Worm (Caenorhabditis elegans) whole organism, L4 larva: Measurements from ENCODE around the gene mksr-2.

Source experiments
- D1046.2 ChIP-seq: fragments of 200-800 bp; sonication (Bioruptor generic); IDR thresholded peaks from 2 replicates; pipeline ENCODE4 v1.3.6; 2022; ENCODE audit warnings: missing genetic modification characterization, missing compliant biosample characterization
- Y105C5A.15 ChIP-seq: fragments of 200-800 bp; sonication (Bioruptor generic); IDR thresholded peaks from 2 replicates; pipeline ENCODE4 v1.3.6; 2022; ENCODE audit warnings: missing genetic modification characterization, missing compliant biosample characterization
- Y75B8A.6 ChIP-seq: fragments of 200-800 bp; sonication (Bioruptor generic); IDR thresholded peaks from 2 replicates; pipeline ENCODE4 v1.3.6; 2022; ENCODE audit warnings: missing genetic modification reagents, missing genetic modification characterization, missing compliant biosample characterization
- ZK546.5 ChIP-seq, 2 experiments: sonication (generic microtip); optimal IDR thresholded peaks; 2 replicates each; lab custom pipeline; 2017; ENCODE audit warnings: missing biosample characterization in 2 of 2, missing genetic modification characterization in 2 of 2
- aha-1 ChIP-seq: fragments of 150-350 bp; peaks from one replicate; lab custom pipeline; 2014; ENCODE audit warnings: missing biosample characterization, missing genetic modification characterization
- arid-1 ChIP-seq: fragments of 200-800 bp; sonication (Bioruptor generic); conservative IDR thresholded peaks from 2 replicates; pipeline ENCODE4 v1.3.6; 2022; ENCODE audit warnings: missing genetic modification reagents, missing genetic modification characterization, missing compliant biosample characterization
- ceh-20 ChIP-seq: fragments of 200-800 bp; sonication (Bioruptor generic); IDR thresholded peaks from 2 replicates; pipeline ENCODE4 v1.3.6; 2022; ENCODE audit warnings: missing genetic modification reagents, missing genetic modification characterization, missing compliant biosample characterization
- ceh-28 ChIP-seq: fragments of 150-350 bp; optimal IDR thresholded peaks from 2 replicates; lab custom pipeline; 2014; ENCODE audit warnings: missing biosample characterization, missing genetic modification reagents, missing genetic modification characterization
- ceh-32 ChIP-seq: sonication (generic microtip); optimal IDR thresholded peaks from 2 replicates; lab custom pipeline; 2016; ENCODE audit warnings: mild to moderate bottlenecking, missing genetic modification characterization, missing compliant biosample characterization; ENCODE audit not compliant: poor library complexity
- ces-1 ChIP-seq: fragments of 150-350 bp; sonication (generic microtip); optimal IDR thresholded peaks from 4 replicates; lab custom pipeline; 2014; ENCODE audit warnings: missing biosample characterization, missing genetic modification reagents, missing genetic modification characterization
- dmd-6 ChIP-seq: fragments of 200-800 bp; sonication (Bioruptor generic); IDR thresholded peaks from 2 replicates; pipeline ENCODE4 v1.3.6; 2022; ENCODE audit warnings: missing genetic modification reagents, missing genetic modification characterization, missing compliant biosample characterization
- egl-43 ChIP-seq: fragments of 200-800 bp; sonication (Bioruptor generic); IDR thresholded peaks from 2 replicates; pipeline ENCODE4 v1.3.6; 2022; ENCODE audit warnings: missing genetic modification reagents, missing genetic modification characterization, missing compliant biosample characterization
- gei-8 ChIP-seq: fragments of 200-800 bp; sonication (Bioruptor generic); optimal IDR thresholded peaks from 2 replicates; lab custom pipeline; 2018; ENCODE audit warnings: mild to moderate bottlenecking, missing genetic modification characterization, missing compliant biosample characterization
- hif-1 ChIP-seq, 2 experiments: sonication (generic microtip); optimal IDR thresholded peaks; 2 replicates each; lab custom pipeline; 2016 to 2017; ENCODE audit warnings: missing compliant biosample characterization in 2 of 2, missing genetic modification characterization in 2 of 2, missing genetic modification reagents in 2 of 2, missing genotype in 2 of 2, mild to moderate bottlenecking in 1 of 2
- hlh-30 ChIP-seq: sonication (generic microtip); optimal IDR thresholded peaks from 2 replicates; lab custom pipeline; 2017; ENCODE audit warnings: antibody characterized with exemption, mild to moderate bottlenecking, missing genetic modification characterization, missing compliant biosample characterization; ENCODE audit not compliant: insufficient read depth
- lin-13 ChIP-seq: fragments of 150-350 bp; optimal IDR thresholded peaks from 2 replicates; lab custom pipeline; 2014; ENCODE audit warnings: missing biosample characterization, missing genetic modification reagents, missing genetic modification characterization
- lin-29 ChIP-seq: fragments of 200-800 bp; sonication (Bioruptor generic); IDR thresholded peaks from 2 replicates; pipeline ENCODE4 v1.3.6; 2022; ENCODE audit warnings: missing genetic modification reagents, missing genetic modification characterization, missing compliant biosample characterization
- lir-3 ChIP-seq: sonication (generic microtip); optimal IDR thresholded peaks from 2 replicates; lab custom pipeline; 2016; ENCODE audit warnings: mild to moderate bottlenecking, missing genetic modification characterization, missing compliant biosample characterization
- lsy-2 ChIP-seq, 2 experiments: fragments of 150-350 bp in 1 of 2; sonication (generic microtip) in 1 of 2; optimal IDR thresholded peaks; 2 replicates each; lab custom pipeline; 2014 to 2017; ENCODE audit warnings: missing biosample characterization in 2 of 2, missing genetic modification characterization in 2 of 2
- madf-9 ChIP-seq: fragments of 200-800 bp; sonication (Bioruptor generic); conservative IDR thresholded peaks from 2 replicates; pipeline ENCODE4 v1.3.6; 2022; ENCODE audit warnings: missing genetic modification reagents, missing genetic modification characterization, missing compliant biosample characterization
- mxl-2 ChIP-seq: fragments of 200-800 bp; sonication (Bioruptor generic); conservative IDR thresholded peaks from 2 replicates; pipeline ENCODE4 v1.3.6; 2022; ENCODE audit warnings: missing genetic modification reagents, missing genetic modification characterization, missing compliant biosample characterization
- nhr-25 ChIP-seq: sonication (generic microtip); optimal IDR thresholded peaks from 2 replicates; lab custom pipeline; 2017; ENCODE audit warnings: missing genetic modification characterization, mild to moderate bottlenecking, missing compliant biosample characterization, antibody characterized with exemption, moderate library complexity, borderline replicate concordance; ENCODE audit not compliant: insufficient read depth
- nhr-41 ChIP-seq: fragments of 200-800 bp; sonication (Bioruptor generic); IDR thresholded peaks from 2 replicates; pipeline ENCODE4 v1.3.6; 2022; ENCODE audit warnings: missing genetic modification reagents, missing genetic modification characterization, missing compliant biosample characterization
- pha-4 ChIP-seq, 2 experiments: fragments of 150-350 bp in 1 of 2; fragments of 200-800 bp in 1 of 2; sonication (Bioruptor generic) in 1 of 2; IDR thresholded peaks in 1 of 2; optimal IDR thresholded peaks in 1 of 2; 2 replicates each; pipeline versions ENCODE4 v1.3.6 to Lab custom; 2014 to 2022; ENCODE audit warnings: missing genetic modification characterization in 2 of 2, missing genetic modification reagents in 2 of 2, missing biosample characterization in 1 of 2, missing compliant biosample characterization in 1 of 2
- php-3 ChIP-seq: fragments of 200-800 bp; sonication (Bioruptor generic); IDR thresholded peaks from 2 replicates; pipeline ENCODE4 v1.3.6; 2022; ENCODE audit warnings: missing genetic modification reagents, missing genetic modification characterization, missing compliant biosample characterization
- set-16 ChIP-seq: fragments of 200-800 bp; sonication (Bioruptor generic); IDR thresholded peaks from 2 replicates; pipeline ENCODE4 v1.3.6; 2022; ENCODE audit warnings: missing genetic modification reagents, missing genetic modification characterization, missing compliant biosample characterization
- skn-1 ChIP-seq: fragments of 150-350 bp; optimal IDR thresholded peaks from 2 replicates; lab custom pipeline; 2014; ENCODE audit warnings: missing biosample characterization, missing genetic modification characterization
- snpc-1.2 ChIP-seq: fragments of 200-800 bp; sonication (Bioruptor generic); IDR thresholded peaks from 2 replicates; pipeline ENCODE4 v1.3.6; 2022; ENCODE audit warnings: missing genetic modification reagents, missing genetic modification characterization, missing compliant biosample characterization
- snpc-4 ChIP-seq: fragments of 150-350 bp; optimal IDR thresholded peaks from 2 replicates; lab custom pipeline; 2014; ENCODE audit warnings: missing biosample characterization, missing genetic modification characterization
- spr-3 ChIP-seq: fragments of 200-800 bp; sonication (Bioruptor generic); optimal IDR thresholded peaks from 2 replicates; lab custom pipeline; 2018; ENCODE audit warnings: mild to moderate bottlenecking, missing genetic modification characterization, missing compliant biosample characterization
- tag-97 ChIP-seq: fragments of 200-800 bp; sonication (Bioruptor generic); IDR thresholded peaks from 2 replicates; pipeline ENCODE4 v1.3.6; 2022; ENCODE audit warnings: missing genetic modification characterization, missing compliant biosample characterization
- tra-1 ChIP-seq: fragments of 200-800 bp; sonication (Bioruptor generic); IDR thresholded peaks from 2 replicates; pipeline ENCODE4 v1.3.6; 2022; ENCODE audit warnings: missing genetic modification reagents, missing genetic modification characterization, missing compliant biosample characterization
- unc-130 ChIP-seq: sonication (generic microtip); optimal IDR thresholded peaks from 2 replicates; lab custom pipeline; 2016; ENCODE audit warnings: missing genetic modification reagents, missing genetic modification characterization, missing compliant biosample characterization
- unc-62 ChIP-seq, 3 experiments: fragments of 150-350 bp in 1 of 3; sonication (generic microtip); optimal IDR thresholded peaks in 2 of 3; peaks in 1 of 3; 1 replicate in 1 of 3; 2 replicates in 2 of 3; lab custom pipeline; 2014 to 2017; ENCODE audit warnings: missing biosample characterization in 3 of 3, missing genetic modification characterization in 3 of 3, missing genetic modification reagents in 3 of 3, missing genotype in 1 of 3
- zfp-2 ChIP-seq: sonication (generic microtip); optimal IDR thresholded peaks from 2 replicates; lab custom pipeline; 2016; ENCODE audit warnings: mild to moderate bottlenecking, missing genetic modification characterization, missing compliant biosample characterization

mksr-2 gene

DNA sequence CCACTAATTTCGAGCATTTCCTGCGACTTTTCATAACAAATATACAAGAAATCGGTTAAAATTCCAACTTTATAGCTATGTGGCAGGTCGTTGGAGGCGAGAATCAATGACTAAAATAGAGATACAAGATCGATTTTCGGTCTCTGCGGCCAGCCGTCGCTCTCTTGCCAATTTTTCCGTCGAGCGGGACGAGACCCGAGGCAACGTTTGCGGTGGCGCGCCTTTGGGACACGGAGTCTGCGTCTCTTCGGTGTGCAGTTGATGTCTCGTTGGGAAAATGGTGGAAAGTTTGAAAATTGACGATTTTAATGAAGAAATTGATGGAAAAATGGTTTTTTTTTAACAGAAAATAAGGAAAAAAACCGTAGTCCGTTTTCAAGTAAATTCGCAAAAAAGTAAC, 10.4 kb upstream of the mksr-2 start (continued):
- TF ChIP-seq tra-1 (GFP tag; lab: Robert Waterston, UW) (no peak), snpc-4 (tag; lab: Kevin White, UChicago) (no peak), lin-29 (GFP tag; lab: Robert Waterston, UW) (no peak), nhr-25 (no peak), unc-130 (GFP tag; lab: Kevin White, UChicago) (no peak), hif-1 (tag; optimal IDR thresholded peaks at IDR 0.05; lab: Kevin White, UChicago) (peak in 1 of 2 experiments; percentile 27), ceh-20 (GFP tag; lab: Robert Waterston, UW) (no peak), Y75B8A.6 (no peak), Y105C5A.15 (GFP tag; lab: Robert Waterston, UW) (no peak), lir-3 (no peak), arid-1 (GFP tag; lab: Robert Waterston, UW) (peak; percentile 70; the same call in 1 of the 2 replicates), ceh-28 (tag; lab: Kevin White, UChicago) (no peak), php-3 (GFP tag; lab: Robert Waterston, UW) (no peak), lin-13 (peak; percentile 88), hlh-30 (peak; percentile 58), dmd-6 (GFP tag; lab: Robert Waterston, UW) (peak; percentile 69), madf-9 (GFP tag; lab: Robert Waterston, UW) (no peak), ZK546.5 (tag; optimal IDR thresholded peaks at IDR 0.05; lab: Kevin White, UChicago) (no peak), nhr-41 (GFP tag; lab: Robert Waterston, UW) (no peak), skn-1 (tag; lab: Kevin White, UChicago) (no peak), egl-43 (GFP tag; lab: Robert Waterston, UW) (no peak)
- TF ChIP-seq, all 104 proteins: peak for 29

DNA sequence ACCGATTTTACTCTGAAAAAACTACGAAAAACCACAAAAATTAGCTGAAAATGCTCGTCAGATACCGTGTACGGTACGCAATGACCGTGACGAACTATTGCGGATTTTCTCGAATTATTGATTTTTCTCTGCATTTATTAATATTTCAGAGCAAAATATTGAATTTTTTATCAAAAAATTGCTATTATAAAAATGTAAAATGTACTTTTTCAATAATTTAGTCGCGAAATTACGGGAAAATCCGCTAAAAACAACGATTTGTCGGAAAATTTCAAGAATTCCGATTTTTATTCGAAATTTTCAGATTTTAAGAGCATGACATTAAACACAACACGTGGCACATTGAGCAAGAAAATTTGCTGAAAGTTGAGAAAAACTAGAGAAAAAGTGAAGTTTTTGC, 9.9 kb upstream of the mksr-2 start, which contains the start of gene Y38F2AL.12:
Gene Y38F2AL.12 (plus strand): TSS at position 301 of the 400 bp plus-strand sequence.
- TF ChIP-seq ceh-32 (tag; lab: Kevin White, UChicago) = no peak
- TF ChIP-seq mxl-2 = no peak
- no peak for TF ChIP-seq snpc-1.2 (GFP tag; lab: Robert Waterston, UW)
- peak in 1 of 2 experiments; percentile 62 for TF ChIP-seq unc-62 (GFP tag; optimal IDR thresholded peaks at IDR 0.05 in 1 of 2; lab: Kevin White, UChicago)
- no peak for TF ChIP-seq unc-62 (tag; optimal IDR thresholded peaks at IDR 0.05; lab: Kevin White, UChicago)

DNA sequence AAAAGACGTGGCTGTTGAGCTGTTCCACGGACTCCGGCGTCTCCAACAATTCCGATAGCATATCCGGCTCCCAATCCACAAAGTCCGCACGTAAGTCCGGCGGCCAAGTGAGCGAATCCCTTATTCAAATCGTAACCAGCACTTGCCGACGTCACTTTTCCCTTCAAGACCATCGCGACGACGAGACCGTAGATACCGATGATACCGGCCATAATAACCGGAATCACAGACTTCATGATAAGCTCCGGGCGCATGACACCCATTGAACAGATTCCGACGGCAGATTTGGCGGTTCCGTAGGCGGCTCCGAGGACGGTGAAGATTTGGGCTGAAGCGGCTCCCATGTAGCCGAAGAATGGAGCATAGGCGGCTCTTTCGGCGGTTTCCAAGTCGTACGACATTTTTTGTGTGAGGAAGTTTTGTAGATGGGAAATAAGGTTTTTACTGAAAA, 9.2 kb upstream of the mksr-2 start, which contains the start of gene vha-3:
Gene vha-3 (minus strand): TSS at position 401 of the 451 bp plus-strand sequence.
- TF ChIP-seq set-16 (peak; percentile 46; the same call in 1 of the 2 replicates), spr-3 (GFP tag; lab: Kevin White, UChicago) (peak; percentile 42), egl-43 (GFP tag; lab: Robert Waterston, UW) (peak; percentile 59; the same call in 1 of the 2 replicates), aha-1 (tag; lab: Kevin White, UChicago) (peak; percentile 62), D1046.2 (GFP tag; lab: Robert Waterston, UW) (0 out of 2 replicates have a peak, but pooled peaks have one; percentile 45), nhr-25 (no peak), hlh-30 (no peak), lin-13 (no peak), pha-4 (GFP tag; IDR thresholded peaks at IDR 0.05; lab: Robert Waterston, UW) (no peak), pha-4 (tag; optimal IDR thresholded peaks at IDR 0.05; lab: Kevin White, UChicago) (no peak), gei-8 (GFP tag; lab: Kevin White, UChicago) (peak; percentile 8), snpc-1.2 (GFP tag; lab: Robert Waterston, UW) (no peak), ces-1 (no peak)

DNA sequence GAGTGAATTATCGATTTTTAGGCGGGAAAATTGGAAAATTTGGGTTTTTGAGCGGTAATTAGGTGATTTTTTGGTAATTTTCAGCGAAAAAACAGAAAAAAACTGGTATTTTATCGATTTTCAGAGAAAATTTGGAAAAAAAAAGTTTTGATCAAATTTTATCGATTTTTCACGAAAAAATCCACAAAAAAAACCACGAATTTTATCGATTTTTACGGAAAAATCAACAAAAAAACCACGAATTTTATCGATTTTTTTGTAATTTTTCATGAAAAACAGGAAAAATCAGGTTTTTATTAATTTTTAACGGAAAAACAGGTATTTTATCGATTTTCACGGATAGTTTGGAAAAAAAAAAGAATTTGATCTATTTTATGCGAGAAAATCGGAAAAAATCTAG, 8.5 kb upstream of the mksr-2 start:
- TF ChIP-seq aha-1 (tag; lab: Kevin White, UChicago) (peak; percentile 9), ceh-32 (tag; lab: Kevin White, UChicago) (no peak), lsy-2 (tag; optimal IDR thresholded peaks at IDR 0.05; lab: Kevin White, UChicago) (peak in 1 of 2 experiments; percentile 10), zfp-2 (tag; lab: Kevin White, UChicago) (no peak), tag-97 (GFP tag; lab: Robert Waterston, UW) (no peak), php-3 (GFP tag; lab: Robert Waterston, UW) (0 out of 2 replicates have a peak, but pooled peaks have one; percentile 7), ceh-28 (tag; lab: Kevin White, UChicago) (peak; percentile 75)
